Worm (Caenorhabditis elegans) whole organism, late embryonic: ENCODE results near the gene F13H8.1.

ENCODE experiments used
- C38D4.7 ChIP-seq: fragments of 200-800 bp; sonication (Bioruptor generic); optimal IDR thresholded peaks from 2 replicates; lab custom pipeline; 2018; ENCODE audit warnings: mild to moderate bottlenecking, missing genetic modification characterization, moderate library complexity, missing compliant biosample characterization
- F13H6.1 ChIP-seq: sonication (generic microtip); optimal IDR thresholded peaks from 2 replicates; lab custom pipeline; 2016; ENCODE audit warnings: missing genetic modification characterization, missing compliant biosample characterization
- K02D7.2 ChIP-seq: sonication (generic microtip); optimal IDR thresholded peaks from 2 replicates; lab custom pipeline; 2017; ENCODE audit warnings: mild to moderate bottlenecking, missing genetic modification characterization, missing compliant biosample characterization
- K09A11.1 ChIP-seq: sonication (generic microtip); optimal IDR thresholded peaks from 2 replicates; lab custom pipeline; 2017; ENCODE audit warnings: antibody characterized with exemption, mild to moderate bottlenecking, missing genetic modification characterization, missing compliant biosample characterization; ENCODE audit not compliant: insufficient read depth
- Y22D7AL.16 ChIP-seq: sonication (generic microtip); optimal IDR thresholded peaks from 2 replicates; lab custom pipeline; 2016; ENCODE audit warnings: missing genetic modification characterization, missing compliant biosample characterization
- ahr-1 ChIP-seq: sonication (generic microtip); optimal IDR thresholded peaks from 2 replicates; lab custom pipeline; 2016; ENCODE audit warnings: missing genetic modification characterization, missing compliant biosample characterization
- ama-1 ChIP-seq: fragments of 150-350 bp; optimal IDR thresholded peaks from 2 replicates; lab custom pipeline; 2014
- ceh-2 ChIP-seq: sonication (generic microtip); optimal IDR thresholded peaks from 2 replicates; lab custom pipeline; 2016; ENCODE audit warnings: missing genotype, missing genetic modification characterization, missing compliant biosample characterization
- ceh-22 ChIP-seq: sonication (generic microtip); optimal IDR thresholded peaks from 2 replicates; lab custom pipeline; 2017; ENCODE audit warnings: missing biosample characterization, missing genetic modification characterization
- ceh-31 ChIP-seq: sonication (generic microtip); optimal IDR thresholded peaks from 2 replicates; lab custom pipeline; 2016; ENCODE audit warnings: missing genetic modification characterization, missing compliant biosample characterization
- ceh-34 ChIP-seq: sonication (generic microtip); optimal IDR thresholded peaks from 2 replicates; lab custom pipeline; 2016; ENCODE audit warnings: mild to moderate bottlenecking, missing genetic modification characterization, missing compliant biosample characterization
- ceh-6 ChIP-seq: fragments of 200-800 bp; sonication (Bioruptor generic); optimal IDR thresholded peaks from 2 replicates; lab custom pipeline; 2018; ENCODE audit warnings: mild to moderate bottlenecking, missing genetic modification characterization, missing compliant biosample characterization
- ceh-9 ChIP-seq: sonication (generic microtip); optimal IDR thresholded peaks from 2 replicates; lab custom pipeline; 2016; ENCODE audit warnings: mild to moderate bottlenecking, missing genetic modification characterization, inconsistent platforms, missing compliant biosample characterization
- che-1 ChIP-seq: sonication (generic microtip); optimal IDR thresholded peaks from 2 replicates; lab custom pipeline; 2016; ENCODE audit warnings: mild to moderate bottlenecking, missing genetic modification characterization, missing compliant biosample characterization
- dmd-4 ChIP-seq: sonication (generic microtip); optimal IDR thresholded peaks from 2 replicates; lab custom pipeline; 2016; ENCODE audit warnings: borderline replicate concordance, missing genetic modification characterization, missing compliant biosample characterization
- elt-2 ChIP-seq: sonication (generic microtip); optimal IDR thresholded peaks from 2 replicates; lab custom pipeline; 2016; ENCODE audit warnings: missing genetic modification reagents, missing genetic modification characterization, missing compliant biosample characterization
- ets-4 ChIP-seq: sonication (generic microtip); optimal IDR thresholded peaks from 2 replicates; lab custom pipeline; 2016; ENCODE audit warnings: missing genetic modification characterization, missing compliant biosample characterization
- fax-1 ChIP-seq: sonication (generic microtip); optimal IDR thresholded peaks from 2 replicates; lab custom pipeline; 2016; ENCODE audit warnings: missing genotype, missing genetic modification characterization, missing compliant biosample characterization
- fkh-10 ChIP-seq: fragments of 150-350 bp; optimal IDR thresholded peaks from 2 replicates; lab custom pipeline; 2014; ENCODE audit warnings: missing biosample characterization, missing genetic modification reagents, missing genetic modification characterization
- fkh-6 ChIP-seq: sonication (generic microtip); optimal IDR thresholded peaks from 2 replicates; lab custom pipeline; 2016; ENCODE audit warnings: missing genetic modification characterization, missing compliant biosample characterization
- gmeb-2 ChIP-seq: sonication (generic microtip); optimal IDR thresholded peaks from 2 replicates; lab custom pipeline; 2016; ENCODE audit warnings: missing genetic modification characterization, inconsistent platforms, missing compliant biosample characterization
- hlh-15 ChIP-seq: sonication (generic microtip); optimal IDR thresholded peaks from 2 replicates; lab custom pipeline; 2016; ENCODE audit warnings: missing genetic modification characterization, missing compliant biosample characterization
- hlh-6 ChIP-seq: sonication (generic microtip); optimal IDR thresholded peaks from 2 replicates; lab custom pipeline; 2016; ENCODE audit warnings: missing genotype, missing genetic modification characterization, missing compliant biosample characterization
- hlh-8 ChIP-seq: sonication (generic microtip); optimal IDR thresholded peaks from 2 replicates; lab custom pipeline; 2016; ENCODE audit warnings: missing genotype, missing genetic modification characterization, missing compliant biosample characterization
- lim-6 ChIP-seq: sonication (generic microtip); optimal IDR thresholded peaks from 2 replicates; lab custom pipeline; 2016; ENCODE audit warnings: missing genetic modification characterization, missing compliant biosample characterization
- mec-3 ChIP-seq: sonication (generic microtip); optimal IDR thresholded peaks from 2 replicates; lab custom pipeline; 2016; ENCODE audit warnings: borderline replicate concordance, missing genetic modification characterization, missing compliant biosample characterization
- nfya-1 ChIP-seq: sonication (generic microtip); optimal IDR thresholded peaks from 2 replicates; lab custom pipeline; 2017; ENCODE audit warnings: missing genetic modification characterization, mild to moderate bottlenecking, missing compliant biosample characterization, antibody characterized with exemption, moderate library complexity
- pat-9 ChIP-seq: fragments of 200-800 bp; sonication (Bioruptor generic); optimal IDR thresholded peaks from 2 replicates; lab custom pipeline; 2018; ENCODE audit warnings: mild to moderate bottlenecking, missing genetic modification characterization, moderate library complexity, missing compliant biosample characterization
- pax-1 ChIP-seq: fragments of 150-350 bp; optimal IDR thresholded peaks from 2 replicates; lab custom pipeline; 2014; ENCODE audit warnings: missing biosample characterization, missing genetic modification characterization
- pha-2 ChIP-seq: sonication (generic microtip); optimal IDR thresholded peaks from 2 replicates; lab custom pipeline; 2017; ENCODE audit warnings: mild to moderate bottlenecking, missing genetic modification characterization, missing compliant biosample characterization
- pha-4 ChIP-seq: fragments of 150-350 bp; optimal IDR thresholded peaks from 2 replicates; lab custom pipeline; 2018; ENCODE audit warnings: missing biosample characterization, missing genetic modification reagents, missing genetic modification characterization
- ref-2 ChIP-seq: sonication (generic microtip); optimal IDR thresholded peaks from 2 replicates; lab custom pipeline; 2016; ENCODE audit warnings: missing genetic modification characterization, missing compliant biosample characterization
- sox-2 ChIP-seq: fragments of 200-800 bp; sonication (Bioruptor generic); IDR thresholded peaks from 2 replicates; pipeline ENCODE4 v1.3.6; 2022; ENCODE audit warnings: missing genetic modification reagents, missing genetic modification characterization, missing compliant biosample characterization
- sox-4 ChIP-seq: sonication (generic microtip); optimal IDR thresholded peaks from 2 replicates; lab custom pipeline; 2017; ENCODE audit warnings: mild to moderate bottlenecking, missing genetic modification characterization, inconsistent platforms, missing compliant biosample characterization
- tbx-2 ChIP-seq: sonication (generic microtip); optimal IDR thresholded peaks from 2 replicates; lab custom pipeline; 2016; ENCODE audit warnings: missing genetic modification characterization, missing compliant biosample characterization
- tbx-7 ChIP-seq: sonication (generic microtip); optimal IDR thresholded peaks from 2 replicates; lab custom pipeline; 2016; ENCODE audit warnings: missing genotype, missing genetic modification characterization, missing compliant biosample characterization
- ttx-3 ChIP-seq: sonication (generic microtip); optimal IDR thresholded peaks from 2 replicates; lab custom pipeline; 2016; ENCODE audit warnings: missing genetic modification reagents, missing genetic modification characterization, missing compliant biosample characterization
- unc-3 ChIP-seq, 2 experiments: fragments of 200-800 bp in 1 of 2; sonication (Bioruptor generic) in 1 of 2; sonication (generic microtip) in 1 of 2; conservative IDR thresholded peaks in 1 of 2; optimal IDR thresholded peaks in 1 of 2; 2 replicates each; pipeline versions ENCODE4 v1.3.6 to Lab custom; 2016 to 2022; ENCODE audit warnings: missing compliant biosample characterization in 2 of 2, missing genetic modification characterization in 2 of 2, missing genetic modification reagents in 1 of 2
- unc-42 ChIP-seq: sonication (generic microtip); optimal IDR thresholded peaks from 2 replicates; lab custom pipeline; 2016; ENCODE audit warnings: missing genotype, missing genetic modification characterization, missing compliant biosample characterization
- unc-55 ChIP-seq: sonication (generic microtip); optimal IDR thresholded peaks from 2 replicates; lab custom pipeline; 2017; ENCODE audit warnings: missing biosample characterization, missing genetic modification reagents, missing genetic modification characterization
- unc-86 ChIP-seq: sonication (generic microtip); optimal IDR thresholded peaks from 2 replicates; lab custom pipeline; 2016; ENCODE audit warnings: missing genetic modification characterization, missing compliant biosample characterization
- zip-5 ChIP-seq: sonication (generic microtip); optimal IDR thresholded peaks from 2 replicates; lab custom pipeline; 2016; ENCODE audit warnings: missing genetic modification characterization, missing compliant biosample characterization
- ztf-16 ChIP-seq: sonication (generic microtip); optimal IDR thresholded peaks from 2 replicates; lab custom pipeline; 2017; ENCODE audit warnings: missing genetic modification characterization, missing compliant biosample characterization

The F13H8.1 gene

ce11 chrII:6262222-6262621 lies 21.0 kb upstream of the F13H8.1 start, which contains the start of gene F13H8.12:
Gene F13H8.12 (plus strand): TSS chrII:6262522.
- TF ChIP-seq fkh-10 (GFP tag; lab: Kevin White, UChicago) (no peak), mec-3 (tag; lab: Kevin White, UChicago) (no peak), tbx-2 (tag; lab: Kevin White, UChicago) (no peak), ets-4 (tag; lab: Kevin White, UChicago) (no peak), ceh-9 (no peak), K02D7.2 (tag; lab: Kevin White, UChicago) (no peak), ahr-1 (no peak), hlh-8 (tag; lab: Kevin White, UChicago) (no peak), K09A11.1 (tag; lab: Kevin White, UChicago) (no peak), gmeb-2 (no peak), ceh-2 (tag; lab: Kevin White, UChicago) (no peak), pha-2 (no peak), elt-2 (no peak), unc-55 (GFP tag; lab: Kevin White, UChicago) (no peak), pat-9 (tag; lab: Kevin White, UChicago) (no peak)

DNA sequence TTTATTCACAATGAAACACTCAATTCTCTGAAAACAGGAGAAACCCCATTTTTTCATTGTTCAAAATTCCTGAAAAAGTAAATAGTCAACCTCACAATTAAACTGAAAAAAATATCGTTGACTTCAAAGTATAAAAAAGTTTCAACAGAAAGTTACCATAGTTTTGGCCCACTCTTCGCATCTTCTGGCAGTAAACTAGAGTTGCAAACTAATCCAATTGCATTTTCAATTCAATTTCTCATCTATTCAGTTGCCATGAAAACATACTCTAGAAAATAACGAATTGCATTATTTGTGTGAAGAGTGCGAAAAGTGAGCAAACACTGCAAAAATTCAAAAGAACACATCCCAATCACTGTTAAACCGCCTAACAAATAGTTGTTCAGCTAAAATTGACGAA lies 19.5 kb upstream of the F13H8.1 start, which contains the start of gene F13H8.3:
Gene F13H8.3, plus strand, starts transcription at position 301 of the 400 bp plus-strand sequence.
- TF ChIP-seq elt-2 (no peak), dmd-4 (no peak), che-1 (tag; lab: Kevin White, UChicago) (no peak), ceh-6 (GFP tag; lab: Kevin White, UChicago) (no peak), lim-6 (tag; lab: Kevin White, UChicago) (no peak), ahr-1 (no peak)
- TF ChIP-seq, all 69 proteins: peak for 0

DNA sequence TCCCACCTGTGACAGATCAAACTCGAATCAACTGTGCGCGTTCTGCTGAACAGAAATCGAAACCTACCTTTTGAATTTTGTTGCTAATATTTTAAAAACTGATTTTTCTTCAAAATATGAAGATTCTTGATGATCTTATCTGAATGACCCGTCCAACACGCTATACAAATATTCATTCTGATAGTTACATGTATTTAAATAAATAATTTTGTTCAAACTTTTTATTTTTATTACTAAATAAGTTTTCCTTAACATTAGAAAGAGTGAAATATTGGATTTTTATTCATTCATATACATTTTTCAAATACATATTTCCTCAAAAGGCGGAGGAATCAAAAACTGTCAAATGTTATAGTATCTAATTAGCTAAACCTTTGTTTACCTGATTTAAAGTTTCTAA lies 15.2 kb upstream of the F13H8.1 start, which contains the start of gene F13H8.8:
Gene F13H8.8, minus strand, starts transcription at position 101 of the 400 bp plus-strand sequence.
- TF ChIP-seq ceh-6 (GFP tag; lab: Kevin White, UChicago) = no peak
- TF ChIP-seq ttx-3 = no peak
- no peak for TF ChIP-seq mec-3 (tag; lab: Kevin White, UChicago)
- no peak for TF ChIP-seq ahr-1
- no peak for TF ChIP-seq pat-9 (tag; lab: Kevin White, UChicago)
- TF ChIP-seq C38D4.7 (GFP tag; lab: Kevin White, UChicago) = no peak
- no peak for TF ChIP-seq lim-6 (tag; lab: Kevin White, UChicago)
- no peak for TF ChIP-seq ama-1 (lab: Kevin White, UChicago)
- no peak for TF ChIP-seq ztf-16 (tag; lab: Kevin White, UChicago)
- TF ChIP-seq gmeb-2 = no peak
- no peak for TF ChIP-seq zip-5 (tag; lab: Kevin White, UChicago)
- TF ChIP-seq pha-4 = no peak

DNA sequence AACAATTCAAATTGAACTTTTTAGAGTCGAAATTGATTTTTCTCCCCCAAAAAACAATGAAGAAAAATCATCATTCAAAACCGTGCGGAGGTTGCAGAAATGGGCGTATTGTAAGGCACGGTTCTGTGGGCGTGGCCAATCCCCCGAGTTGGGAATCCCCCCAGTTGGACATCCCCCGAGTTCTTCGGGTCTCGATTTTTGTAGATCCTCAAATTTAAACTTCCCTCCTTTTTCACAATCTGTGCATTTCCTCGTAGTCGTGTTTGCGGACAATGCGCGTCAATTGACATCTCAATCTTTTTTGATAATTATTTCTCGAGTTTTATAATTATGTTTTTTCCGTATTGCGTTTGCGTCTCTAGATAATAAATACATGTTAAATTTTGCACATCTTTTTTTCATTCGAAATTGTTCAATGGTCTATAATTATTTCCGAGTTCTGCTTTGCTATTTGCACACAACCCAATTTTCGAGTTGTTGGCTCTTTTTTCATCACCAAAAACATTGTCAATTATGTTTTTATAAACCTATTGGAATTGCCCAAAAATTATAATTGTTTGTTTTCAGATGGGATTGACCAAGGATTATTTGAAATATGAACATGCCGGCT lies 13.3 kb upstream of the F13H8.1 start, which contains the start of gene F13H8.2:
Gene F13H8.2, plus strand, starts transcription at position 560 of the 610 bp plus-strand sequence.
- TF ChIP-seq hlh-15 (tag; lab: Kevin White, UChicago) (no peak), ceh-6 (GFP tag; lab: Kevin White, UChicago) (no peak), ttx-3 (no peak), fkh-6 (no peak), tbx-2 (tag; lab: Kevin White, UChicago) (peak; percentile 73), ztf-16 (tag; lab: Kevin White, UChicago) (no peak), unc-3 (GFP tag; conservative IDR thresholded peaks at IDR 0.05; lab: Robert Waterston, UW) (no peak; the same call in 1 of the 2 replicates), unc-3 (tag; optimal IDR thresholded peaks at IDR 0.05; lab: Kevin White, UChicago) (no peak), ceh-31 (peak; percentile 82), lim-6 (tag; lab: Kevin White, UChicago) (no peak), elt-2 (peak; percentile 25), ama-1 (lab: Kevin White, UChicago) (no peak), hlh-6 (tag; lab: Kevin White, UChicago) (no peak), ahr-1 (no peak), unc-55 (GFP tag; lab: Kevin White, UChicago) (peak; percentile 19), F13H6.1 (tag; lab: Kevin White, UChicago) (peak; percentile 41), gmeb-2 (no peak), pha-2 (no peak), ceh-34 (tag; lab: Kevin White, UChicago) (peak; percentile 51), dmd-4 (no peak), pax-1 (tag; lab: Kevin White, UChicago) (peak; percentile 16), ref-2 (tag; lab: Kevin White, UChicago) (peak; percentile 71), tbx-7 (tag; lab: Kevin White, UChicago) (peak; percentile 22), unc-42 (tag; lab: Kevin White, UChicago) (peak; percentile 79), ceh-22 (no peak), sox-2 (GFP tag; lab: Robert Waterston, UW) (peak; percentile 7; the same call in 1 of the 2 replicates), mec-3 (tag; lab: Kevin White, UChicago) (no peak), fax-1 (peak; percentile 32), unc-86 (tag; lab: Kevin White, UChicago) (no peak), sox-4 (tag; lab: Kevin White, UChicago) (no peak), Y22D7AL.16 (tag; lab: Kevin White, UChicago) (no peak), nfya-1 (tag; lab: Kevin White, UChicago) (peak; percentile 80)
